Worm (Caenorhabditis elegans): ENCODE data around the gene sgo-1.

- TF ChIP-seq tab-1 (GFP tag; IDR thresholded peaks at IDR 0.05) (no peak), flt-1 (GFP tag; IDR thresholded peaks at IDR 0.05) (no peak), cog-1 (tag; optimal IDR thresholded peaks at IDR 0.05) (no peak), ref-1 (GFP tag; conservative IDR thresholded peaks at IDR 0.05) (no peak), med-1 (GFP tag; optimal IDR thresholded peaks at IDR 0.05; ENCODE audit: insufficient read depth) (no peak), T22C8.4 (GFP tag; IDR thresholded peaks at IDR 0.05) (no peak), ztf-23 (GFP tag; IDR thresholded peaks at IDR 0.05) (no peak), klf-2 (GFP tag; conservative IDR thresholded peaks at IDR 0.05) (no peak), ztf-29 (GFP tag; IDR thresholded peaks at IDR 0.05) (no peak)
Measured at ce11 chrIV:7759527-7759926, 36.8 kb downstream of the sgo-1 start, which contains the start of gene dsb-3.

Data from whole organism, midembryonic.